Fruit fly (Drosophila melanogaster): ENCODE measurements around the gene Gr66a.

The Gr66a gene

DNA sequence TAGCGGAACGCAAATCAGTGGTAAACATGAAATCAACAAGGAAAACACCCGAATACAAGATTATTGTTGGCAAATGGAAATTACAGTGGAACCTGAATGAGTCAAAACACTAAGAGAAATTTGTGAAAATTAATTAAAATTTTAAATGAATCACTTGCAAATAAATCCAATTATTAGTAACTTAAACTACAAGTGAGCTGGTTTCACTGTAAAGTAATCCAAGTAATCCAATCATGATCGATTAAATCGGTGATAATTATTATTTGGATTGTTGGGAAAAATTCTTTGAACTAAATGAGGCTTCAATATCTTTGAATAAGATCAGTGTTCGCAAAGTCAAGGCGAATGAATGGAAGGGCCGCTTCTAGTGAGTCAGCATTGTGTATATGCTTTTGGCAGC, 18.4 kb downstream of the Gr66a start:
- TF ChIP-seq tai (GFP tag; optimal IDR thresholded peaks at IDR 0.05) (peak; percentile 37), fru (GFP tag; optimal IDR thresholded peaks at IDR 0.05) (peak; percentile 52), ey (GFP tag; optimal IDR thresholded peaks at IDR 0.05) (peak; percentile 7), psq (GFP tag; optimal IDR thresholded peaks at IDR 0.05) (peak; percentile 4), jim (GFP tag; optimal IDR thresholded peaks at IDR 0.05) (no peak), Sp1 (GFP tag; optimal IDR thresholded peaks at IDR 0.05) (no peak)

DNA sequence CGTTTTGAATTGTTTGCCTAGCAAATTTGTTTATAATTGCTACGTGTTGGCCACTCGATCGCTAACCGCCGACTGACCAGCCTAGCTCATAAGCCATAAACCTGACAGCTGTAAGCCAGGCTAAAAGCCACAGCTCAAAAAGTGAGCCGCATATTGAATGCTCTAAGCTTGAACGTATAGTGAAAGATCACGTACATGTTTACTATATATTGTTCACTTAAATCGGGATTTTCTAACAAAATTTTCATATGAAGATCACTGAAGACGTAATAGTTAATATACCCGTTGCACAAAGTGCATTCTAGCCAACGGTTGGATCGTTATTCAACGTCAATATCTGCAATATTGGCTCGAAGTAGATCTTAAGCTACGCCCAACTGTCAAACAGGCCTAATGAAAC, 20.4 kb downstream of the Gr66a start:
- TF ChIP-seq dsf (GFP tag; optimal IDR thresholded peaks at IDR 0.05; ENCODE audit: borderline replicate concordance) (no peak), Mio (GFP tag; optimal IDR thresholded peaks at IDR 0.05) (no peak), h (GFP tag; optimal IDR thresholded peaks at IDR 0.05) (no peak), tai (GFP tag; optimal IDR thresholded peaks at IDR 0.05) (no peak), ey (GFP tag; optimal IDR thresholded peaks at IDR 0.05) (no peak), HLH106 (tag; optimal IDR thresholded peaks at IDR 0.05) (no peak), usp (GFP tag; optimal IDR thresholded peaks at IDR 0.05) (no peak), Rel (GFP tag; optimal IDR thresholded peaks at IDR 0.05) (no peak), Rel (tag; optimal IDR thresholded peaks at IDR 0.05) (no peak), Sp1 (GFP tag; optimal IDR thresholded peaks at IDR 0.05) (no peak), rgr (GFP tag; optimal IDR thresholded peaks at IDR 0.05) (no peak), br (GFP tag; optimal IDR thresholded peaks at IDR 0.05) (no peak), lola (GFP tag; optimal IDR thresholded peaks at IDR 0.05) (no peak), Myc (optimal IDR thresholded peaks at IDR 0.05) (no peak), CrebA (GFP tag; optimal IDR thresholded peaks at IDR 0.05; ENCODE audit: borderline replicate concordance) (no peak)

DNA sequence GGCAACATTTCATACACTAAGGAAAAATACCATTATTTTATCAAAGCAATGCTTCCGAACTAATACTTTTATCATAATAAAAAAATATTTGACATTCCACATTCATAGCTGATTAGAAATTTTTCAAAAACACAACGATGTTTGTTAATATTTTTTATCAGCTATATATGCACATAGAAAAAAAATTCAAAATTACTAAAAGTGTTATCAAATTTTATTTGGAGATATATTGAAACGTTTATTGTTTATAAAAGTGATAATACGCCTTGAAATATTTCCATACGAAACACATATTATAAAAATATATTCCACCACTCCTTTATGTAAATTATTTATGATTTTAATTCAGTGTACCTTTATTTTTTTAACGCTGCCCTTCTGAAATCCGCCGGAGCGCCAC, 21.0 kb downstream of the Gr66a start:
- TF ChIP-seq foxo (GFP tag; optimal IDR thresholded peaks at IDR 0.05): no peak
- TF ChIP-seq Hnf4 (GFP tag; optimal IDR thresholded peaks at IDR 0.05): no peak
- TF ChIP-seq Abd-B (GFP tag; optimal IDR thresholded peaks at IDR 0.05): no peak
- no peak for TF ChIP-seq Rel (GFP tag; optimal IDR thresholded peaks at IDR 0.05)
- no peak for TF ChIP-seq Rel (tag; optimal IDR thresholded peaks at IDR 0.05)
- TF ChIP-seq woc (GFP tag; optimal IDR thresholded peaks at IDR 0.05): no peak
- no peak for TF ChIP-seq h (GFP tag; optimal IDR thresholded peaks at IDR 0.05)
- no peak for TF ChIP-seq dsf (GFP tag; optimal IDR thresholded peaks at IDR 0.05; ENCODE audit: borderline replicate concordance)
- TF ChIP-seq CG32264 (GFP tag; optimal IDR thresholded peaks at IDR 0.05): no peak
- TF ChIP-seq ey (GFP tag; optimal IDR thresholded peaks at IDR 0.05): no peak
- TF ChIP-seq Vsx2 (GFP tag; optimal IDR thresholded peaks at IDR 0.05; ENCODE audit: partially characterized antibody): no peak

DNA sequence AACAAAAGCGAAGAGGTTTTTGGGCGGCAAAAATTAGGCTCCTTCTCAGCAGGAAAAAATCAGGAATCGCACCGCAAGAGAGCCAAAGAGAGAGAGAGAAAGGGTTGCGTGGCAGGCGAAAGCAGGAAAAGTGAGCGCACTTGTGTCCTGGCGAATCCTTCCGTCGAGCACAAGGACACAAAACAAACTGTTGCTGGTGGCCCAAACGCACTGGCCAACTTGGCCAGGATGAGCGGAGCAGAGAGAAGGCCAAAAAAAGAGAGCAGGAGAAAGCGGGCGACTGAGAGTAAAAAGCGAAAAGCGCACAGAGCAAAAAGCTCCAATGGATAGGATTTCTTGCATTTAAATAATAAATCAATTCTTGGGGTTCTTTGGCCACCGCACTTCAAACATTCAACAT, 21.5 kb downstream of the Gr66a start:
- TF ChIP-seq Mio (GFP tag; optimal IDR thresholded peaks at IDR 0.05) (no peak), CG32264 (GFP tag; optimal IDR thresholded peaks at IDR 0.05) (no peak), usp (GFP tag; optimal IDR thresholded peaks at IDR 0.05) (no peak), dl (GFP tag; optimal IDR thresholded peaks at IDR 0.05; ENCODE audit: insufficient read depth in 1 of 2, partially characterized antibody in 2 of 2) (no peak), ey (GFP tag; optimal IDR thresholded peaks at IDR 0.05) (no peak), OdsH (GFP tag; optimal IDR thresholded peaks at IDR 0.05) (no peak), woc (GFP tag; optimal IDR thresholded peaks at IDR 0.05) (no peak), Jra (GFP tag; optimal IDR thresholded peaks at IDR 0.05) (no peak), Myc (optimal IDR thresholded peaks at IDR 0.05) (no peak), Hnf4 (GFP tag; optimal IDR thresholded peaks at IDR 0.05) (no peak), rgr (GFP tag; optimal IDR thresholded peaks at IDR 0.05) (no peak), tai (GFP tag; optimal IDR thresholded peaks at IDR 0.05) (no peak), foxo (GFP tag; optimal IDR thresholded peaks at IDR 0.05) (no peak), HLH106 (tag; optimal IDR thresholded peaks at IDR 0.05) (no peak), h (GFP tag; optimal IDR thresholded peaks at IDR 0.05) (no peak), Vsx2 (GFP tag; optimal IDR thresholded peaks at IDR 0.05; ENCODE audit: partially characterized antibody) (no peak), Hr78 (GFP tag; optimal IDR thresholded peaks at IDR 0.05) (no peak), psq (GFP tag; optimal IDR thresholded peaks at IDR 0.05) (no peak), Sp1 (GFP tag; optimal IDR thresholded peaks at IDR 0.05) (no peak)

DNA sequence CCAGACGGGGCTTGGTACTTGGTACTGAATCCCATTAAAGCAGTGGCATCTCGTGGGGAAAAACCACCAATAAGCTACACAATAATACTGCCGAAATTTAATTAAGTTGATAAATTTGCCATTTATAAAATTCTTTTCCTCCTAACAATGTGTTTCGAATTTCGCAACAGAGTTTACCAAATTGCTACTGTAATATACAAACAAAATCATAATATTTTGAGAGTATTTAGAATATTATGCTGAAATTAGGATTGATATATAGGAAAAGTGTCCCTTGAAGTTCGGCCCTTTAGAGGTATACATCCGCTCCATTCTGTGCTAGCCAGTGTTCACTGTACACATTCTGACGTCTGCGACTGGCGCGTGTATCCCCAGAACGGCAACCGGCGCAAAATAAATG, 22.1 kb downstream of the Gr66a start:
- TF ChIP-seq Myc (optimal IDR thresholded peaks at IDR 0.05): no peak
- no peak for TF ChIP-seq N (GFP tag; optimal IDR thresholded peaks at IDR 0.05)
- TF ChIP-seq CG9705 (GFP tag; optimal IDR thresholded peaks at IDR 0.05): no peak
- no peak for TF ChIP-seq Jra (GFP tag; optimal IDR thresholded peaks at IDR 0.05)
- peak; percentile 12 for TF ChIP-seq woc (GFP tag; optimal IDR thresholded peaks at IDR 0.05)
- no peak for TF ChIP-seq Rel (GFP tag; optimal IDR thresholded peaks at IDR 0.05)
- TF ChIP-seq Rel (tag; optimal IDR thresholded peaks at IDR 0.05): no peak
- no peak for TF ChIP-seq tai (GFP tag; optimal IDR thresholded peaks at IDR 0.05)
- no peak for TF ChIP-seq Vsx2 (GFP tag; optimal IDR thresholded peaks at IDR 0.05; ENCODE audit: partially characterized antibody)
- TF ChIP-seq foxo (GFP tag; optimal IDR thresholded peaks at IDR 0.05): peak in 1 of 2 experiments; percentile 49
- no peak for TF ChIP-seq brk (GFP tag; optimal IDR thresholded peaks at IDR 0.05)
- TF ChIP-seq sv (GFP tag; optimal IDR thresholded peaks at IDR 0.05): no peak
- peak; percentile 30 for TF ChIP-seq fru (GFP tag; optimal IDR thresholded peaks at IDR 0.05)
- TF ChIP-seq dl (GFP tag; optimal IDR thresholded peaks at IDR 0.05; ENCODE audit: insufficient read depth in 1 of 2, partially characterized antibody in 2 of 2): no peak
- TF ChIP-seq Hr78 (GFP tag; optimal IDR thresholded peaks at IDR 0.05): no peak
- peak; percentile 29 for TF ChIP-seq Sp1 (GFP tag; optimal IDR thresholded peaks at IDR 0.05)
- TF ChIP-seq HLH106 (tag; optimal IDR thresholded peaks at IDR 0.05): peak; percentile 54
- TF ChIP-seq dsf (GFP tag; optimal IDR thresholded peaks at IDR 0.05; ENCODE audit: borderline replicate concordance): no peak
- TF ChIP-seq jim (GFP tag; optimal IDR thresholded peaks at IDR 0.05): no peak
- no peak for TF ChIP-seq Abd-B (GFP tag; optimal IDR thresholded peaks at IDR 0.05)
- peak; percentile 35 for TF ChIP-seq dmrt93B (GFP tag; optimal IDR thresholded peaks at IDR 0.05)
- no peak for TF ChIP-seq usp (GFP tag; optimal IDR thresholded peaks at IDR 0.05)
- TF ChIP-seq CG32264 (GFP tag; optimal IDR thresholded peaks at IDR 0.05): no peak
- no peak for TF ChIP-seq lola (GFP tag; optimal IDR thresholded peaks at IDR 0.05)
- TF ChIP-seq Mio (GFP tag; optimal IDR thresholded peaks at IDR 0.05): no peak
- TF ChIP-seq psq (GFP tag; optimal IDR thresholded peaks at IDR 0.05): no peak
- peak; percentile 38 for TF ChIP-seq ey (GFP tag; optimal IDR thresholded peaks at IDR 0.05)
- TF ChIP-seq br (GFP tag; optimal IDR thresholded peaks at IDR 0.05): no peak
- TF ChIP-seq h (GFP tag; optimal IDR thresholded peaks at IDR 0.05): peak; percentile 64
- TF ChIP-seq Hnf4 (GFP tag; optimal IDR thresholded peaks at IDR 0.05): no peak
- TF ChIP-seq pan (optimal IDR thresholded peaks at IDR 0.05): no peak
- no peak for TF ChIP-seq Dif (GFP tag; optimal IDR thresholded peaks at IDR 0.05; ENCODE audit: partially characterized antibody)
- no peak for TF ChIP-seq sage (GFP tag; optimal IDR thresholded peaks at IDR 0.05)
